Fruit fly (Drosophila melanogaster) whole organism, embryonic: Measurements from ENCODE around the gene Max.

Experiments used
- Antp ChIP-seq: fragments of 200-800 bp; sonication (Bioruptor generic); optimal IDR thresholded peaks from 3 replicates; lab custom pipeline; 2016; ENCODE audit warnings: missing biosample characterization, missing genetic modification characterization
- BEAF-32 ChIP-seq: fragments of 200-800 bp; sonication (Bioruptor generic); optimal IDR thresholded peaks from 3 replicates; lab custom pipeline; 2017; ENCODE audit warnings: missing biosample characterization, missing genetic modification characterization, mild to moderate bottlenecking, moderate library complexity, missing genetic modification reagents
- C15 ChIP-seq: fragments of 200-800 bp; sonication (Bioruptor generic); IDR thresholded peaks from 3 replicates; pipeline ENCODE4 v1.3.6; 2022; ENCODE audit warnings: missing biosample characterization, missing genetic modification characterization
- CG11085 ChIP-seq: fragments of 200-800 bp; sonication (Bioruptor generic); IDR thresholded peaks from 2 replicates; pipeline ENCODE4 v1.3.6; 2022; ENCODE audit warnings: missing biosample characterization, missing genetic modification characterization
- CG11504 ChIP-seq: fragments of 200-800 bp; sonication (Bioruptor generic); optimal IDR thresholded peaks from 3 replicates; lab custom pipeline; 2019; ENCODE audit warnings: missing biosample characterization, mild to moderate bottlenecking, missing genetic modification characterization, moderate library complexity
- CG11696 ChIP-seq: fragments of 200-800 bp; sonication (Bioruptor generic); IDR thresholded peaks from 2 replicates; pipeline ENCODE4 v1.3.6; 2022; ENCODE audit warnings: missing biosample characterization, missing genetic modification characterization
- CG12104 ChIP-seq: fragments of 200-800 bp; sonication (Bioruptor generic); optimal IDR thresholded peaks from 3 replicates; lab custom pipeline; 2016; ENCODE audit warnings: missing biosample characterization, missing genetic modification characterization
- CG12942 ChIP-seq: fragments of 200-800 bp; sonication (Bioruptor generic); optimal IDR thresholded peaks from 3 replicates; lab custom pipeline; 2016; ENCODE audit warnings: missing biosample characterization, missing genetic modification characterization
- CG13424 ChIP-seq: fragments of 200-800 bp; sonication (Bioruptor generic); optimal IDR thresholded peaks from 2 replicates; lab custom pipeline; 2019; ENCODE audit warnings: missing biosample characterization, mild to moderate bottlenecking, missing genetic modification characterization, moderate library complexity
- CG14860 ChIP-seq: fragments of 200-800 bp; sonication (Bioruptor generic); IDR thresholded peaks from 3 replicates; pipeline ENCODE4 v1.3.6; 2022; ENCODE audit warnings: missing biosample characterization, missing genetic modification characterization; ENCODE audit not compliant: partially characterized antibody
- CG15269 ChIP-seq: fragments of 200-800 bp; sonication (Bioruptor generic); optimal IDR thresholded peaks from 2 replicates; lab custom pipeline; 2018; ENCODE audit warnings: missing biosample characterization, mild to moderate bottlenecking, missing genetic modification characterization, moderate library complexity
- CG16779 ChIP-seq: fragments of 200-800 bp; sonication (Bioruptor generic); IDR thresholded peaks from 2 replicates; pipeline ENCODE4 v1.3.6; 2022; ENCODE audit warnings: missing biosample characterization, missing genetic modification characterization
- CG17912 ChIP-seq: fragments of 200-800 bp; sonication (Bioruptor generic); optimal IDR thresholded peaks from 2 replicates; lab custom pipeline; 2018; ENCODE audit warnings: missing biosample characterization, mild to moderate bottlenecking, missing genetic modification characterization
- CG2116 ChIP-seq: fragments of 200-800 bp; sonication (Bioruptor generic); optimal IDR thresholded peaks from 3 replicates; lab custom pipeline; 2018; ENCODE audit warnings: missing biosample characterization, mild to moderate bottlenecking, missing genetic modification characterization
- CG2202 ChIP-seq: fragments of 200-800 bp; sonication (Bioruptor generic); optimal IDR thresholded peaks from 2 replicates; lab custom pipeline; 2018; ENCODE audit warnings: missing biosample characterization, mild to moderate bottlenecking, missing genetic modification characterization
- CG30020 ChIP-seq: fragments of 200-800 bp; optimal IDR thresholded peaks from 2 replicates; lab custom pipeline; 2019; ENCODE audit warnings: missing biosample characterization, mild to moderate bottlenecking, missing genetic modification characterization, moderate library complexity
- CG31388 ChIP-seq: fragments of 200-800 bp; sonication (Bioruptor generic); optimal IDR thresholded peaks from 2 replicates; lab custom pipeline; 2016; ENCODE audit warnings: missing biosample characterization, missing genetic modification characterization
- CG31441 ChIP-seq: fragments of 200-800 bp; sonication (Bioruptor generic); IDR thresholded peaks from 2 replicates; pipeline ENCODE4 v1.3.6; 2022; ENCODE audit warnings: missing biosample characterization, missing genetic modification characterization
- CG33557 ChIP-seq: fragments of 200-800 bp; sonication (Bioruptor generic); optimal IDR thresholded peaks from 2 replicates; lab custom pipeline; 2019; ENCODE audit warnings: missing biosample characterization, mild to moderate bottlenecking, missing genetic modification characterization, moderate library complexity
- CG6654 ChIP-seq: fragments of 200-800 bp; sonication (Bioruptor generic); optimal IDR thresholded peaks from 2 replicates; lab custom pipeline; 2017; ENCODE audit warnings: missing biosample characterization, mild to moderate bottlenecking, missing genetic modification characterization
- CG8089 ChIP-seq: fragments of 200-800 bp; sonication (Bioruptor generic); optimal IDR thresholded peaks from 3 replicates; lab custom pipeline; 2016; ENCODE audit warnings: missing biosample characterization, missing genetic modification characterization
- CG9932 ChIP-seq: fragments of 200-800 bp; sonication (Bioruptor generic); IDR thresholded peaks from 2 replicates; pipeline ENCODE4 v1.3.6; 2022; ENCODE audit warnings: missing biosample characterization, missing genetic modification characterization
- Dip3 ChIP-seq: fragments of 200-800 bp; sonication (Bioruptor generic); optimal IDR thresholded peaks from 3 replicates; lab custom pipeline; 2016; ENCODE audit warnings: missing biosample characterization, missing genetic modification characterization
- ERR ChIP-seq: fragments of 200-800 bp; sonication (Bioruptor generic); optimal IDR thresholded peaks from 2 replicates; lab custom pipeline; 2016; ENCODE audit warnings: missing biosample characterization, missing genetic modification characterization
- Hr39 ChIP-seq: fragments of >200 bp; optimal IDR thresholded peaks from 2 replicates; lab custom pipeline; 2017
- NC2β ChIP-seq: fragments of 200-800 bp; sonication (Bioruptor generic); optimal IDR thresholded peaks from 2 replicates; lab custom pipeline; 2016; ENCODE audit warnings: missing biosample characterization, missing genetic modification characterization
- croc ChIP-seq: fragments of 200-800 bp; sonication (Bioruptor generic); conservative IDR thresholded peaks from 3 replicates; pipeline ENCODE4 v1.3.6; 2022; ENCODE audit warnings: missing biosample characterization, missing genetic modification characterization
- gcm2 ChIP-seq: fragments of 200-800 bp; sonication (Bioruptor generic); optimal IDR thresholded peaks from 2 replicates; lab custom pipeline; 2016; ENCODE audit warnings: missing biosample characterization, missing genetic modification characterization
- grau ChIP-seq: fragments of 200-800 bp; optimal IDR thresholded peaks from 3 replicates; lab custom pipeline; 2019; ENCODE audit warnings: missing biosample characterization, mild to moderate bottlenecking, missing genetic modification characterization, moderate library complexity
- knrl ChIP-seq: fragments of 200-800 bp; sonication (Bioruptor generic); IDR thresholded peaks from 3 replicates; pipeline ENCODE4 v1.3.6; 2022; ENCODE audit warnings: missing biosample characterization, missing genetic modification characterization; ENCODE audit not compliant: partially characterized antibody
- lov ChIP-seq, 2 experiments: fragments of 200-800 bp in 1 of 2; fragments of >200 bp in 1 of 2; sonication (Bioruptor generic) in 1 of 2; IDR thresholded peaks in 1 of 2; optimal IDR thresholded peaks in 1 of 2; 2 replicates in 1 of 2; 3 replicates in 1 of 2; pipeline versions ENCODE4 v1.3.6 to Lab custom; 2017 to 2022; ENCODE audit warnings: missing biosample characterization in 1 of 2, missing genetic modification characterization in 1 of 2
- org-1 ChIP-seq: fragments of 200-800 bp; sonication (Bioruptor generic); optimal IDR thresholded peaks from 2 replicates; lab custom pipeline; 2017; ENCODE audit warnings: missing biosample characterization, missing genetic modification characterization
- pita ChIP-seq: fragments of 200-800 bp; sonication (Bioruptor generic); optimal IDR thresholded peaks from 2 replicates; lab custom pipeline; 2017; ENCODE audit warnings: missing biosample characterization, mild to moderate bottlenecking, missing genetic modification characterization
- slbo ChIP-seq: fragments of 200-800 bp; sonication (Bioruptor generic); IDR thresholded peaks from 2 replicates; pipeline ENCODE4 v1.3.6; 2022; ENCODE audit warnings: missing biosample characterization, missing genetic modification characterization
- sqz ChIP-seq: fragments of 200-800 bp; sonication (Bioruptor generic); optimal IDR thresholded peaks from 3 replicates; lab custom pipeline; 2018; ENCODE audit warnings: missing biosample characterization, mild to moderate bottlenecking, missing genetic modification characterization
- stwl ChIP-seq: fragments of 200-800 bp; sonication (Bioruptor generic); optimal IDR thresholded peaks from 3 replicates; lab custom pipeline; 2018; ENCODE audit warnings: missing biosample characterization, mild to moderate bottlenecking, missing genetic modification characterization, moderate library complexity
- unc-4 ChIP-seq: fragments of 200-800 bp; sonication (Bioruptor generic); IDR thresholded peaks from 2 replicates; pipeline ENCODE4 v1.3.6; 2022; ENCODE audit warnings: missing biosample characterization, missing genetic modification characterization; ENCODE audit not compliant: partially characterized antibody
- wor ChIP-seq: fragments of 200-800 bp; sonication (Bioruptor generic); IDR thresholded peaks from 2 replicates; pipeline ENCODE4 v1.3.6; 2022; ENCODE audit warnings: missing biosample characterization, missing genetic modification characterization

Max gene

DNA sequence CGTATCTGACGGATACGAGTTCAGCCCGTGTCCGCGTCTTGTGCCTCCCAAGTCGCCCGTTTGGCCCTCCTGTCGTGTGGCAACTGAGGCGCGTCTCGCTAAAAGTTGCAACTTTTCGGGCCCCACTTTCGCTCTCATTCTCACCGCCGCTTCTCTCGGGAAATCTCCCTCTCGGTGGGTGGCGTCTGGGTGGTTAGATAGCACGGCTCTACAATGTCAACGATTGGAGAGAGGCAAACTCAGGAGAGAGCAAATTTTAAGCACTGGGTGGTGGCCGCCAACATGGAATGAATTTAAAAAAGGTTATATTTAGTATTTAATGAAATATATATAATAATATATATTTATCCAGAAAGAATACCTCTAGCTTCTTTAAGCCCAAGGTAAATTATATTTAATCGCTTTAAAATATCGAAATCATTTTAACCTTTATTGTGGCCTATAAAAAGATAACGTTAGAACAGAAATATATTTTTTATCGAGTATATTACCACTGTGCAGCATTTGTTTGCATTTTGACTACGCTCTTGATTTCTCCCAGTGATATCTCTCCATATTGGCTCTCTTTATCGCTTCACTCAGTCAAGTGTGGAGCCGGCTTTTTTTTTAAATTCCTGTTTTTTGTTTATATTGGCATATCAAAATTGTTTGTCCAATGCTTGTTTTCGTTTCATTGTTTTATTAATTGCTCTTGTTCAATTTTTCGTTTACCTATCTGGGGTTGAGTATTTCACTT, 28.6 kb upstream of the Max start, which contains the start of gene Gbs-76A (continued):
- TF ChIP-seq CG8089 (GFP tag; lab: Kevin White, UChicago): peak; percentile 3
- peak; percentile 92 for TF ChIP-seq CG15269
- TF ChIP-seq Antp (GFP tag; lab: Kevin White, UChicago): no peak
- TF ChIP-seq croc (GFP tag; lab: Robert Waterston, UW): peak; percentile 73
- no peak for TF ChIP-seq NC2β (GFP tag; lab: Kevin White, UChicago)
- peak; percentile 34 for TF ChIP-seq CG12104 (GFP tag; lab: Kevin White, UChicago)
- TF ChIP-seq sqz (GFP tag; lab: Kevin White, UChicago): peak; percentile 58
- TF ChIP-seq CG6654 (GFP tag; lab: Kevin White, UChicago): peak; percentile 51
- peak; percentile 54 for TF ChIP-seq CG2202 (tag; lab: Kevin White, UChicago)
- TF ChIP-seq CG2116 (GFP tag; lab: Kevin White, UChicago): peak; percentile 36
- TF ChIP-seq unc-4 (GFP tag; lab: Robert Waterston, UW): no peak
- TF ChIP-seq C15 (GFP tag; lab: Robert Waterston, UW): no peak
- no peak for TF ChIP-seq lov (optimal IDR thresholded peaks at IDR 0.05; lab: Kevin White, UChicago)
- TF ChIP-seq lov (GFP tag; IDR thresholded peaks at IDR 0.05; lab: Robert Waterston, UW): 0 out of 3 replicates have a peak, but pooled peaks have one; percentile 27
- peak; percentile 90 for TF ChIP-seq grau (tag; lab: Kevin White, UChicago)
- no peak for TF ChIP-seq CG17912 (GFP tag; lab: Kevin White, UChicago)
- TF ChIP-seq stwl (tag; lab: Kevin White, UChicago): no peak
- TF ChIP-seq gcm2 (GFP tag; lab: Kevin White, UChicago): no peak
- peak; percentile 81 for TF ChIP-seq CG9932 (GFP tag; lab: Robert Waterston, UW)
- TF ChIP-seq CG13424 (tag; lab: Kevin White, UChicago): peak; percentile 89
- TF ChIP-seq ERR (GFP tag; lab: Kevin White, UChicago): no peak
- no peak for TF ChIP-seq CG12942 (GFP tag; lab: Kevin White, UChicago)
- no peak for TF ChIP-seq pita (GFP tag; lab: Kevin White, UChicago)
- no peak for TF ChIP-seq BEAF-32 (GFP tag; lab: Kevin White, UChicago)
- peak; percentile 60 for TF ChIP-seq org-1 (GFP tag; lab: Kevin White, UChicago)
- TF ChIP-seq CG31441: peak; percentile 93
- no peak for TF ChIP-seq CG16779 (GFP tag; lab: Robert Waterston, UW)
- TF ChIP-seq slbo (GFP tag; lab: Robert Waterston, UW): peak; percentile 80; the same call in 1 of the 2 replicates
- peak; percentile 59 for TF ChIP-seq wor
- peak; percentile 42; the same call in 1 of the 3 replicates for TF ChIP-seq knrl
- TF ChIP-seq Hr39: no peak
- no peak for TF ChIP-seq CG11696
- no peak for TF ChIP-seq CG11085 (GFP tag; lab: Robert Waterston, UW)
- TF ChIP-seq CG30020 (tag; lab: Kevin White, UChicago): peak; percentile 49
- TF ChIP-seq CG11504 (tag; lab: Kevin White, UChicago): peak; percentile 88
- peak; percentile 60 for TF ChIP-seq CG33557 (GFP tag; lab: Kevin White, UChicago)
- TF ChIP-seq Dip3 (GFP tag; lab: Kevin White, UChicago): no peak
- peak; percentile 49; the same call in 1 of the 3 replicates for TF ChIP-seq CG14860 (GFP tag; lab: Robert Waterston, UW)
- no peak for TF ChIP-seq CG31388 (GFP tag; lab: Kevin White, UChicago)
